Worm (Caenorhabditis elegans) whole organism, midembryonic: ENCODE data around the gene col-38.

Source experiments
- T22C8.4 ChIP-seq: fragments of 200-800 bp; sonication (Bioruptor generic); IDR thresholded peaks from 2 replicates; pipeline ENCODE4 v1.3.6; 2022; ENCODE audit warnings: missing genetic modification characterization, missing compliant biosample characterization
- cog-1 ChIP-seq: sonication (generic microtip); optimal IDR thresholded peaks from 2 replicates; lab custom pipeline; 2016; ENCODE audit warnings: missing genetic modification characterization, missing compliant biosample characterization
- flt-1 ChIP-seq: fragments of 200-800 bp; sonication (Bioruptor generic); IDR thresholded peaks from 2 replicates; pipeline ENCODE4 v1.3.6; 2022; ENCODE audit warnings: missing genetic modification characterization, missing compliant biosample characterization
- klf-2 ChIP-seq: fragments of 200-800 bp; sonication (Bioruptor generic); conservative IDR thresholded peaks from 2 replicates; pipeline ENCODE4 v1.3.6; 2022; ENCODE audit warnings: missing genetic modification reagents, missing genetic modification characterization, missing compliant biosample characterization
- med-1 ChIP-seq: sonication (generic microtip); optimal IDR thresholded peaks from 2 replicates; lab custom pipeline; 2017; ENCODE audit warnings: missing genetic modification characterization, mild to moderate bottlenecking, missing compliant biosample characterization, antibody characterized with exemption, missing genetic modification reagents; ENCODE audit not compliant: insufficient read depth
- ref-1 ChIP-seq: fragments of 200-800 bp; sonication (Bioruptor generic); conservative IDR thresholded peaks from 2 replicates; pipeline ENCODE4 v1.3.6; 2022; ENCODE audit warnings: missing genetic modification reagents, missing genetic modification characterization, missing compliant biosample characterization
- tab-1 ChIP-seq: fragments of 200-800 bp; sonication (Bioruptor generic); IDR thresholded peaks from 2 replicates; pipeline ENCODE4 v1.3.6; 2022; ENCODE audit warnings: missing genetic modification characterization, missing compliant biosample characterization
- ztf-23 ChIP-seq: fragments of 200-800 bp; sonication (Bioruptor generic); IDR thresholded peaks from 2 replicates; pipeline ENCODE4 v1.3.6; 2022; ENCODE audit warnings: missing genetic modification reagents, missing genetic modification characterization, missing compliant biosample characterization
- ztf-29 ChIP-seq: fragments of 200-800 bp; sonication (Bioruptor generic); IDR thresholded peaks from 2 replicates; pipeline ENCODE4 v1.3.6; 2022; ENCODE audit warnings: missing genetic modification reagents, missing genetic modification characterization, missing compliant biosample characterization

col-38 gene

DNA sequence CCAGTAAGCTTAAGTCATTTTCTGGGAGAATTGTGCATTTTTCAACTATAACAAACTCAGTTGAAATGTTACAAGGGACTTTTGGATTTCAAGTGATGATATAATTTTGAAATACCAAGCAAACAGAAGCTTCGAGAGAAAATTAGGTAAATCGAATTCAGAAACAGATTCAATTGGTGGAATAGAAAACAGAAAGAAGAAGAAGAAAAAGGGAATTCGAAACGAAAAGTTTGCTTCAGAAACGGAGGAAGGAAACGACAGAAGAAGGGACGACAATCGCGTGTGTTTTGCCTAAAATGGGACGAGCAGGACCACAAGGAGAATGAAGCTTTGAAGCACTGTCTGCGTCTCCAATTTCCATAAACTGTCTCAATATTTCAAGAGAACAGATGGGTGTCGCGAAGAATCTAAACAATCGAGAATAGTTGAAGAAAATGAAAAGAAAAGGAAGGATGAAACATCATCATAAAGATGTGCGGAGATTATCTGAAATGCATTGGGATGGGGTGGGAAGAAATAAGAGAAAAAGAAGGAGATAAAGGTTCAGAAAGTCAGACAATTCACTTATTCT, 18.9 kb upstream of the col-38 start:
- no peak for TF ChIP-seq tab-1
- no peak for TF ChIP-seq flt-1 (GFP tag; lab: Robert Waterston, UW)
- no peak for TF ChIP-seq ref-1 (GFP tag; lab: Robert Waterston, UW)
- TF ChIP-seq T22C8.4 = no peak
- no peak for TF ChIP-seq med-1 (GFP tag; lab: Kevin White, UChicago)
- no peak for TF ChIP-seq cog-1 (tag; lab: Kevin White, UChicago)
- no peak for TF ChIP-seq ztf-29
- no peak for TF ChIP-seq ztf-23 (GFP tag; lab: Robert Waterston, UW)
- TF ChIP-seq klf-2 (GFP tag; lab: Robert Waterston, UW) = no peak

DNA sequence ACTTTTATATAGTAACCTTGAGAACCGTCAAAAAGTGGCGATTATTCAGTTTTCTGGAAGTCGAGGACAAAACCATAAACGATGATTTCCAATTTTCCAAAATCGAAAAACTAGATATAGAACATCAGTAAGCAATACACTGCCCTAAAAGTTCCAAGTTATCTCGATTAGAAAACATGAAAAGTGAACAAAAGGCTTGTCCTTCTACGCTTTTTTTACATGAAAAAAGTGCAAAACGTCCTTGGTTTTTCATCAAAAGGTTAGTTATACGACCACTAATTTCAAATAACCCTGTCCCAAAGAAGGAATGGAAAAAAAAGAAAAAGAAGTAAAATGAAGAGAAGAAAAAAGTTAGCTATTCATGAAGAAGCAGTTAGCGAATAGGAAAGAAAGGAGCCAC, 17.0 kb upstream of the col-38 start:
- TF ChIP-seq klf-2 (GFP tag; lab: Robert Waterston, UW) (no peak), ztf-29 (no peak), tab-1 (no peak)

DNA sequence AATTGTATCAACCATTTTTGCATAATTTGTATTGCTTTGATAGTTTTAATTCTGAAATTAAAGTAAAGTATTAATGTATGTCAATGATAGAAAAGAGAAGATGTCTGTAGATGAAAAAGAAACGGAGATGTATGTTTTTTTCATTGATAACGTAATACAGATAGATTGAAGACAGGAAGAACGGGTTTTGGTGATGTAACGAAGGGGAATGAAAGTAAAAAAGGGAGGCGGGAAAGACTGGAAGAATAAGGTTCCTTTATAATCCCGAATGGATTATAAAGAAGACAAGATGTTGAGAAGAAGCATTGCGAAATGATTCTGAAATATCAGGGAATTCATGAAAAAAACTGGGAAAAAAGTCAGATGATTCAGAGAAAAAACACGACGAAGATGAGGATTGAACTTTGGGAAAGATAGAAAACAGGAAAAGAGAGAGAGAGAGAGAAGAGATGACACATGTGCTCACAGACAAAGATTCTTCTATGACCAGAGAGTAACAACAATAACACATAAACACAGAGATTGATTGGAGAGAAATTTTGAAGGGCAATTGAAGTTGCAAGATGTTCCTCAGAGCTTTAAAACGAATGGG, 16.2 kb upstream of the col-38 start, which contains the start of gene F54C9.11:
F54C9.11 (minus strand) TSS at position 51 of the 592 bp plus-strand sequence.
- TF ChIP-seq flt-1 (GFP tag; lab: Robert Waterston, UW) (no peak), cog-1 (tag; lab: Kevin White, UChicago) (no peak), T22C8.4 (no peak), ztf-23 (GFP tag; lab: Robert Waterston, UW) (no peak), med-1 (GFP tag; lab: Kevin White, UChicago) (no peak), ref-1 (GFP tag; lab: Robert Waterston, UW) (no peak), ztf-29 (no peak), klf-2 (GFP tag; lab: Robert Waterston, UW) (no peak), tab-1 (no peak)

DNA sequence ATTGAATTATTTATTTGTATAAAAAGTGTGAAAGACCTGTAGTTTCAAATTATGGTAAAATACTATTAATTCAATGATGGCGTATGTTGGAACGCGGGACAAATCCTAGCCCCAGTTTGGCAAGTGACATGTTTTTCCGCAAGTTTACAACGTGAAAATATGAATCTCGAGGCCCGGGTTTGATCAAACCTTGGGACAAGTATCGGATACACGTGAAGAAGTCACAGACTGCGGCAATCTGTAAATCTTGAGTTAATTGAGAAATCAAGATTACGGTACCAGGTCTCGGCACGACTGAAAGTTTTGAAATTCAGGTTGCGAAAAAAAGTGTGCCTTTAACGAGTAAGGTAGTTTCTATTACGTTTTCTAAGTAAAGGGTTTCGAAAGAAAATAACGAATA, 14.1 kb upstream of the col-38 start:
- TF ChIP-seq med-1 (GFP tag; lab: Kevin White, UChicago) (no peak), cog-1 (tag; lab: Kevin White, UChicago) (no peak), ztf-29 (no peak), ztf-23 (GFP tag; lab: Robert Waterston, UW) (no peak)

DNA sequence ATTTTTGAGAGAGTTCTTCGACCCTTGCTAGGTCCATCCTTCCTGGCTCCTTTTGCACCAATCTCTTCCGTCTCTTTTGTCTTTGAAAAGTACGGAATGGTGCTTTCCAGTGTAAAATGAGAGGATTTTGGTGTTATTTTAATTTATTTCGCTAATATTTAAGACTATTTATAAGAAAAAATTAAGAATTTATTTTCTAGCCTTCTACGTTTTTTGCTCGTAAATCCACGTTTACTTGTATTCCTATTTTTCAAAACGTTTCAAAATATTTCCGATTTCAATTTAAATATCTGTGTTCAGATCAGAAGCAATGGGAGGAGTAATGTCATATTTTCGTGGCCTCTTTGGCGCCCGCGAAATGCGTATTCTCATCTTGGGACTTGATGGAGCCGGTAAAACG, 12.8 kb upstream of the col-38 start, which contains the start of gene arl-1:
arl-1 (plus strand) TSS at position 301 of the 400 bp plus-strand sequence.
- TF ChIP-seq T22C8.4 = no peak
- TF ChIP-seq cog-1 (tag; lab: Kevin White, UChicago) = no peak
- TF ChIP-seq med-1 (GFP tag; lab: Kevin White, UChicago) = no peak
- TF ChIP-seq klf-2 (GFP tag; lab: Robert Waterston, UW) = no peak
- no peak for TF ChIP-seq ref-1 (GFP tag; lab: Robert Waterston, UW)
- TF ChIP-seq flt-1 (GFP tag; lab: Robert Waterston, UW) = no peak
- TF ChIP-seq tab-1 = no peak
- TF ChIP-seq ztf-29 = no peak
- TF ChIP-seq ztf-23 (GFP tag; lab: Robert Waterston, UW) = no peak

DNA sequence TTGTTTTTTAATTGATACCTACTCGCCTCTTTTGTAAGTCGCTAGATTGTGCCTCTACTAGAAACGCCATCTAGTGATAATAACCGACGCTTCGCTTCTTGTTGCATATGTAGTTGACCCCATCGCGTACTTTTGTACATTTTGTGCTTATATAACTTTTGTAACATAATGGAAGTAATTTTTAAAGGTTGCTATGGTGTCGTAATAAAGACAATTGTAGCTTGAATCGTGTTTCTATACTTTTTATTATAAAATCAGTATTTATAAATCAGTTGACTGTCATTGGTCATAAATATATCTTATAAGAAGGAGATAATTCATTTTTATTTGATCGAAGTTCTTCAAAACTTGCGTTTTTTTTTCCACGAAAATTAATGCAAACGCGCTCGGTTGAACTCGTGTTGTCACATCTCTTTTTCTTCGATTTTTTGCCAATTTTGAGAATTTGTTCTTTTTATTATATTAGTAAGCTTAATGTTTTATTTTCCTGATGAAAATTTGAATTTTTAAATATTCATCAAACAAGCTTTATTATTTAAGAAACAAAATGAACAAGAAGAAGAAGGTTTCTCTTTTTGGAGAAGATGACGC, 8.7 kb upstream of the col-38 start, which contains the start of gene F54C9.9:
F54C9.9 (plus strand) TSS at position 541 of the 591 bp plus-strand sequence.
- TF ChIP-seq med-1 (GFP tag; lab: Kevin White, UChicago) = no peak
- no peak for TF ChIP-seq ztf-29
- TF ChIP-seq klf-2 (GFP tag; lab: Robert Waterston, UW) = no peak
- TF ChIP-seq flt-1 (GFP tag; lab: Robert Waterston, UW) = no peak
- no peak for TF ChIP-seq tab-1
- TF ChIP-seq ref-1 (GFP tag; lab: Robert Waterston, UW) = no peak
- TF ChIP-seq ztf-23 (GFP tag; lab: Robert Waterston, UW) = no peak
- TF ChIP-seq T22C8.4 = no peak
- TF ChIP-seq cog-1 (tag; lab: Kevin White, UChicago) = no peak

DNA sequence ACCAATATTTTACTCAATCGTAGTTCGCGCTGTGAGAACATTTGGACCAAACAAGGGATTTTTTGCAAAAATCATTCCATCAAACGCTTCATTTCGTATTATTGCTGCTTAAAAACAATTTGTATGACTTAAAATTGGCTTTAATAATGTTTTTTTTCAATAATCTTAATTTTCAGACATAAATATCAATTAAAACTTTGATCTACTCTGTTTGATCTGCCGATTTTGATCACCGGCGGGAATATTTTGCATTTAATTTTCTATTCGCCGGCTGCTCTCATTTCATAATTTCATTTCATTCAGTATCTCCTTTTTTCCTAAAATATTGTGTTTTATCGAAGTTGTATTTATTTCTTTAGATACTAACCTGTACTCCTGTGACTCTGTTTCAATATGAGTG, 6.3 kb upstream of the col-38 start, which contains the start of gene puf-5:
puf-5 (plus strand) TSS at position 358 of the 400 bp plus-strand sequence.
- TF ChIP-seq flt-1 (GFP tag; lab: Robert Waterston, UW) (no peak), cog-1 (tag; lab: Kevin White, UChicago) (no peak), klf-2 (GFP tag; lab: Robert Waterston, UW) (no peak), ztf-23 (GFP tag; lab: Robert Waterston, UW) (no peak), T22C8.4 (no peak), ref-1 (GFP tag; lab: Robert Waterston, UW) (no peak), tab-1 (no peak), med-1 (GFP tag; lab: Kevin White, UChicago) (no peak), ztf-29 (no peak)

DNA sequence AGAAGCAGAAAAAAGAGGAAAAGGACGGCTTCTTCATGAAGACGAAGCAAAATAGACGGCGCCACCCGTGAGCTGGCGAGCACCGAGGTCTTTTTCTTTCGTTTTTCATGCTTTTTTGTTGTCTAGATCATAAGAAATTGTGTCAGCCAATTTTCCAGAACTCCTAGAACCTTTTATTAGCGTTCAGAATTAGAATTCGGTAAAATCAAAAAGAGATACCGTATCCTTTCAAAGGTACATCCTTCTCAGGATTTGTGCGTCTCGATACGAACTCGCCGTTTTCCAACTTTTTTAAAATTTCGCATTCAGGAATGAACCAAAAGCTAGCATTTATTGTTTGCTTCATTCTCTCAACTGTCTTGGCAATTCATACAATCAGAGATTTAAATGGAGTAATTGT, 4.2 kb upstream of the col-38 start, which contains the start of gene F54C9.7:
F54C9.7 (plus strand) TSS at position 301 of the 400 bp plus-strand sequence.
- TF ChIP-seq T22C8.4 (no peak), ztf-29 (no peak), klf-2 (GFP tag; lab: Robert Waterston, UW) (no peak), ref-1 (GFP tag; lab: Robert Waterston, UW) (no peak)

DNA sequence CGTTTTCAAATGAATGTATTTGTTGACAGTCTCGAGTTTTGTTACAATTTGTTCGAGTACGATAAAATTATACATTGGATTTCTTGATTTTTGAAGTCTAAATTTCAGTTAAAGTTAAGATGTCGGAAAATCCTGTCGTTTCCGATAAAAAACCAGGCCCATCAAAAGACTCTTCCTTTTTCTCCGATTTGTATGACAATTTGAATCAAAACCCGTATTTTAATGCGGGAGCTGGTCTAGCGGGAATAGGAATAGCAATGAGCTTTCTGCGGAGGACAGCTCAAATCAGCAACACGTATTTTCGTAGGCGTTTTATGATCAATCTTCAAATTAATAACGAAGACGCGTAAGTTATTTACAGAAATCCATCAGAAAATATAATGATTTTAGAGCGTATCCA, 2.1 kb upstream of the col-38 start, which contains the start of gene bcs-1:
bcs-1 (plus strand) TSS at position 109 of the 400 bp plus-strand sequence.
- TF ChIP-seq klf-2 (GFP tag; lab: Robert Waterston, UW) (no peak), T22C8.4 (no peak), ztf-29 (no peak), cog-1 (tag; lab: Kevin White, UChicago) (no peak), ztf-23 (GFP tag; lab: Robert Waterston, UW) (no peak), flt-1 (GFP tag; lab: Robert Waterston, UW) (no peak), med-1 (GFP tag; lab: Kevin White, UChicago) (no peak)
